Fruit fly (Drosophila melanogaster): Measurements from ENCODE around the gene Tsp66E.

Tsp66E gene

DNA sequence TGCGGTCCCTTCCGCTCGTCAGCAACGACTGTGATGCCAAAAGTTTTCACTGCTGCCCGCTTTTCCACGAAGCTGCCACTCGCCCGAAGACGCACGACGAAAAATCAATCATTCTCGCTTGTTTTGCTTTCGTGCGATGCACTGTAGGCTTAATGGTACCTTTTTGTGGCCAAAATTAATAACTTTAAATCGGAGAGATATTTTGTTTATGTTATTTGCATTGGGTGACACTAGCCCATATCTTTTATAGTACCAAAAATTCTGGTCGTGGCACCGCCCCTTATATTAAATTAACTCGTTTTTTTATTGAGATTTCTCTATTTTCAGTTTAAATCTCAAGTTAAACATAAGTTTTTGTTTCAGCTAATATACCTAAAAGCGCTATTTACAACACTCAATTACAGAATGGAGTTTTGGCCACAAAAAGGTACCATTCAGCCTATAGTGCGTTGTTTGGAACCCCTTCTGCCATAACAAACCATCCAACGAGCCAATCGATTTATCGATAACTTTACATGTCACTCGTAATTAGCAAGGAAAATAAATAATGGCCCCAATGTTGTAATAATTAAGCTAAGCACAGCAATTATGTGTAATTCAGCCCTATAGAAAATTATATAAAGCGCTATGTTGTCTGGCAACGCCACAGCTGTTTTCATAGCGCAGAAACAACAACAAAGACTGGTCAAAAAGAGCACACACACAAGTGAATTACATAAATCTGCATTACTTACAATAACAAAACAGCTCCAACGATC is 41.1 kb downstream of the Tsp66E start (continued):
- TF ChIP-seq H15 (GFP tag; IDR thresholded peaks at IDR 0.05) (no peak), CG15011 (GFP tag; optimal IDR thresholded peaks at IDR 0.05) (peak; percentile 57), bbx (GFP tag; IDR thresholded peaks at IDR 0.05; ENCODE audit: partially characterized antibody) (peak; percentile 12), CG4424 (GFP tag; optimal IDR thresholded peaks at IDR 0.05) (peak; percentile 36), CG12391 (tag; optimal IDR thresholded peaks at IDR 0.05) (peak; percentile 70), hkb (optimal IDR thresholded peaks at IDR 0.05) (no peak), hkb (GFP tag; IDR thresholded peaks at IDR 0.05) (no peak), Antp (GFP tag; optimal IDR thresholded peaks at IDR 0.05) (peak; percentile 53), HLH3B (GFP tag; IDR thresholded peaks at IDR 0.05) (no peak), lilli (GFP tag; optimal IDR thresholded peaks at IDR 0.05) (peak; percentile 46), CG8089 (GFP tag; optimal IDR thresholded peaks at IDR 0.05) (peak; percentile 8), pum (GFP tag; optimal IDR thresholded peaks at IDR 0.05) (peak; percentile 57), CG3407 (GFP tag; optimal IDR thresholded peaks at IDR 0.05) (peak; percentile 65), ab (GFP tag; optimal IDR thresholded peaks at IDR 0.05) (no peak), CG11247 (GFP tag; IDR thresholded peaks at IDR 0.05) (no peak), CG1233 (GFP tag; optimal IDR thresholded peaks at IDR 0.05) (peak; percentile 49), CG2712 (tag; optimal IDR thresholded peaks at IDR 0.05) (peak; percentile 72), esg (GFP tag; conservative IDR thresholded peaks at IDR 0.05) (no peak), CG33557 (GFP tag; optimal IDR thresholded peaks at IDR 0.05) (peak; percentile 16), dati (GFP tag; IDR thresholded peaks at IDR 0.05) (no peak), Neu2 (GFP tag; optimal IDR thresholded peaks at IDR 0.05; ENCODE audit: borderline replicate concordance) (no peak), CG2120 (GFP tag; optimal IDR thresholded peaks at IDR 0.05) (peak; percentile 70), CG12155 (GFP tag; optimal IDR thresholded peaks at IDR 0.05) (peak; percentile 87), tll (GFP tag; optimal IDR thresholded peaks at IDR 0.05) (no peak), CG5180 (GFP tag; optimal IDR thresholded peaks at IDR 0.05) (peak; percentile 59), Stat92E (GFP tag; optimal IDR thresholded peaks at IDR 0.05) (peak in 1 of 3 experiments; percentile 36), ara (GFP tag; IDR thresholded peaks at IDR 0.05) (no peak), CG2116 (GFP tag; optimal IDR thresholded peaks at IDR 0.05) (peak; percentile 44), Camta (GFP tag; optimal IDR thresholded peaks at IDR 0.05) (peak; percentile 24), sr (GFP tag; IDR thresholded peaks at IDR 0.05) (no peak), ewg (GFP tag; optimal IDR thresholded peaks at IDR 0.05) (peak; percentile 16), tx (GFP tag; optimal IDR thresholded peaks at IDR 0.05) (peak; percentile 50), Dref (GFP tag; IDR thresholded peaks at IDR 0.05) (peak; percentile 61), BtbVII (GFP tag; optimal IDR thresholded peaks at IDR 0.05) (peak; percentile 68), peb (GFP tag; IDR thresholded peaks at IDR 0.05) (0 out of 2 replicates have a peak, but pooled peaks have one; percentile 6), jigr1 (GFP tag; IDR thresholded peaks at IDR 0.05) (no peak), Hmx (GFP tag; optimal IDR thresholded peaks at IDR 0.05) (no peak), CG7745 (tag; optimal IDR thresholded peaks at IDR 0.05) (no peak), CG13775 (GFP tag; optimal IDR thresholded peaks at IDR 0.05) (peak; percentile 24), yki (optimal IDR thresholded peaks at IDR 0.05) (no peak), Hr3 (GFP tag; optimal IDR thresholded peaks at IDR 0.05) (peak; percentile 36), Gsc (GFP tag; IDR thresholded peaks at IDR 0.05) (no peak), CG14860 (GFP tag; IDR thresholded peaks at IDR 0.05; ENCODE audit: partially characterized antibody) (peak; percentile 41; the same call in 2 of the 3 replicates), Jarid2 (GFP tag; optimal IDR thresholded peaks at IDR 0.05) (peak; percentile 66), dmrt11E (tag; optimal IDR thresholded peaks at IDR 0.05) (peak; percentile 41), Nf-YC (tag; optimal IDR thresholded peaks at IDR 0.05) (peak; percentile 73), ro (GFP tag; IDR thresholded peaks at IDR 0.05) (no peak), CG14710 (tag; optimal IDR thresholded peaks at IDR 0.05) (peak; percentile 44), chm (GFP tag; IDR thresholded peaks at IDR 0.05) (peak; percentile 63), Drgx (GFP tag; IDR thresholded peaks at IDR 0.05) (peak; percentile 67; the same call in 1 of the 2 replicates)
